Worm (Caenorhabditis elegans) whole organism, L2 larva: ENCODE data around the gene fem-3.

Experiments
- C34F6.9 ChIP-seq: fragments of 150-350 bp; optimal IDR thresholded peaks from 2 replicates; lab custom pipeline; 2014; ENCODE audit warnings: missing biosample characterization, missing genetic modification characterization
- F13H6.1 ChIP-seq: sonication (generic microtip); optimal IDR thresholded peaks from 2 replicates; lab custom pipeline; 2016; ENCODE audit warnings: missing genetic modification characterization, missing compliant biosample characterization
- R02D3.7 ChIP-seq: fragments of 150-350 bp; optimal IDR thresholded peaks from 2 replicates; lab custom pipeline; 2014; ENCODE audit warnings: missing biosample characterization, missing genetic modification characterization
- Y55F3AM.14 ChIP-seq: fragments of 200-800 bp; sonication (Bioruptor generic); optimal IDR thresholded peaks from 2 replicates; lab custom pipeline; 2018; ENCODE audit warnings: mild to moderate bottlenecking, missing genetic modification characterization, missing compliant biosample characterization
- ZK546.5 ChIP-seq: sonication (generic microtip); optimal IDR thresholded peaks from 2 replicates; lab custom pipeline; 2017; ENCODE audit warnings: missing biosample characterization, missing genetic modification characterization
- alr-1 ChIP-seq: fragments of 150-350 bp; optimal IDR thresholded peaks from 2 replicates; lab custom pipeline; 2014; ENCODE audit warnings: missing biosample characterization, missing genetic modification characterization
- ama-1 ChIP-seq: fragments of 150-350 bp; optimal IDR thresholded peaks from 2 replicates; lab custom pipeline; 2018; ENCODE audit warnings: inconsistent platforms
- blmp-1 ChIP-seq: sonication (generic microtip); optimal IDR thresholded peaks from 2 replicates; lab custom pipeline; 2017; ENCODE audit warnings: missing genetic modification characterization, mild to moderate bottlenecking, missing compliant biosample characterization, antibody characterized with exemption, moderate library complexity; ENCODE audit not compliant: insufficient read depth
- ceh-16 ChIP-seq: fragments of 150-350 bp; optimal IDR thresholded peaks from 2 replicates; lab custom pipeline; 2014; ENCODE audit warnings: missing biosample characterization, missing genetic modification characterization
- ceh-82 ChIP-seq: fragments of 150-350 bp; optimal IDR thresholded peaks from 2 replicates; lab custom pipeline; 2014; ENCODE audit warnings: missing biosample characterization, missing genetic modification characterization
- crh-2 ChIP-seq: sonication (generic microtip); optimal IDR thresholded peaks from 2 replicates; lab custom pipeline; 2017; ENCODE audit warnings: missing biosample characterization, missing genetic modification characterization
- dmd-4 ChIP-seq: sonication (generic microtip); optimal IDR thresholded peaks from 2 replicates; lab custom pipeline; 2017; ENCODE audit warnings: missing biosample characterization, missing genetic modification characterization
- egl-27 ChIP-seq: sonication (generic microtip); optimal IDR thresholded peaks from 3 replicates; lab custom pipeline; 2017; ENCODE audit warnings: missing biosample characterization, missing genetic modification reagents, missing genetic modification characterization
- elt-3 ChIP-seq: sonication (generic microtip); optimal IDR thresholded peaks from 2 replicates; lab custom pipeline; 2017; ENCODE audit warnings: missing biosample characterization, missing genetic modification characterization
- fos-1 ChIP-seq: fragments of 150-350 bp; optimal IDR thresholded peaks from 2 replicates; lab custom pipeline; 2014; ENCODE audit warnings: missing biosample characterization, missing genetic modification characterization
- gmeb-1 ChIP-seq: fragments of 150-350 bp; optimal IDR thresholded peaks from 2 replicates; lab custom pipeline; 2014; ENCODE audit warnings: missing biosample characterization, missing genetic modification characterization
- lin-13 ChIP-seq: fragments of 150-350 bp; optimal IDR thresholded peaks from 2 replicates; lab custom pipeline; 2014; ENCODE audit warnings: missing biosample characterization, missing genetic modification reagents, missing genetic modification characterization
- lin-39 ChIP-seq: fragments of 150-350 bp; optimal IDR thresholded peaks from 2 replicates; lab custom pipeline; 2014; ENCODE audit warnings: missing biosample characterization, missing genetic modification reagents, missing genetic modification characterization
- lsy-2 ChIP-seq, 2 experiments: fragments of 150-350 bp in 1 of 2; sonication (generic microtip) in 1 of 2; optimal IDR thresholded peaks; 2 replicates each; lab custom pipeline; 2014 to 2017; ENCODE audit warnings: missing biosample characterization in 2 of 2, missing genetic modification characterization in 2 of 2
- mab-5 ChIP-seq: fragments of 150-350 bp; optimal IDR thresholded peaks from 2 replicates; lab custom pipeline; 2014; ENCODE audit warnings: missing biosample characterization, missing genetic modification characterization
- mbf-1 ChIP-seq: sonication (generic microtip); optimal IDR thresholded peaks from 2 replicates; lab custom pipeline; 2017; ENCODE audit warnings: missing biosample characterization, missing genetic modification characterization
- mdl-1 ChIP-seq, 2 experiments: fragments of 150-350 bp in 1 of 2; sonication (generic microtip) in 1 of 2; optimal IDR thresholded peaks; 2 replicates each; lab custom pipeline; 2017; ENCODE audit warnings: missing biosample characterization in 2 of 2, missing genetic modification characterization in 2 of 2
- nhr-10 ChIP-seq: sonication (generic microtip); optimal IDR thresholded peaks from 2 replicates; lab custom pipeline; 2017; ENCODE audit warnings: missing biosample characterization, missing genetic modification characterization
- nhr-11 ChIP-seq: fragments of 150-350 bp; optimal IDR thresholded peaks from 2 replicates; lab custom pipeline; 2014; ENCODE audit warnings: missing biosample characterization, missing genetic modification characterization
- nhr-12 ChIP-seq: fragments of 150-350 bp; optimal IDR thresholded peaks from 2 replicates; lab custom pipeline; 2014; ENCODE audit warnings: missing biosample characterization, missing genetic modification characterization
- nhr-129 ChIP-seq: fragments of 150-350 bp; optimal IDR thresholded peaks from 2 replicates; lab custom pipeline; 2014; ENCODE audit warnings: missing biosample characterization, missing genetic modification characterization
- nhr-21 ChIP-seq: fragments of 150-350 bp; optimal IDR thresholded peaks from 2 replicates; lab custom pipeline; 2014; ENCODE audit warnings: missing biosample characterization, missing genetic modification characterization
- nhr-23 ChIP-seq: fragments of 150-350 bp; optimal IDR thresholded peaks from 2 replicates; lab custom pipeline; 2014; ENCODE audit warnings: missing biosample characterization, missing genetic modification reagents, missing genetic modification characterization
- nhr-237 ChIP-seq: fragments of 150-350 bp; optimal IDR thresholded peaks from 2 replicates; lab custom pipeline; 2014; ENCODE audit warnings: missing biosample characterization, missing genetic modification characterization
- nhr-25 ChIP-seq: fragments of 150-350 bp; sonication (generic microtip); optimal IDR thresholded peaks from 3 replicates; lab custom pipeline; 2014; ENCODE audit warnings: missing biosample characterization, missing genetic modification characterization
- nhr-6 ChIP-seq: fragments of 150-350 bp; optimal IDR thresholded peaks from 2 replicates; lab custom pipeline; 2014; ENCODE audit warnings: missing biosample characterization, missing genetic modification characterization
- nhr-77 ChIP-seq: fragments of 150-350 bp; optimal IDR thresholded peaks from 2 replicates; lab custom pipeline; 2014; ENCODE audit warnings: missing biosample characterization, missing genetic modification characterization
- peb-1 ChIP-seq: fragments of 150-350 bp; optimal IDR thresholded peaks from 2 replicates; lab custom pipeline; 2014; ENCODE audit warnings: missing biosample characterization, missing genetic modification characterization
- sem-4 ChIP-seq: fragments of 150-350 bp; optimal IDR thresholded peaks from 2 replicates; lab custom pipeline; 2014; ENCODE audit warnings: missing biosample characterization, missing genetic modification reagents, missing genetic modification characterization
- skn-1 ChIP-seq: sonication (generic microtip); optimal IDR thresholded peaks from 2 replicates; lab custom pipeline; 2017; ENCODE audit warnings: missing biosample characterization, missing genetic modification characterization
- sma-3 ChIP-seq: sonication (generic microtip); optimal IDR thresholded peaks from 2 replicates; lab custom pipeline; 2016; ENCODE audit warnings: missing genetic modification reagents, missing genetic modification characterization, missing compliant biosample characterization
- sma-9 ChIP-seq, 2 experiments: fragments of 150-350 bp in 1 of 2; sonication (generic microtip) in 1 of 2; optimal IDR thresholded peaks; 2 replicates each; lab custom pipeline; 2014 to 2016; ENCODE audit warnings: missing genetic modification characterization in 2 of 2, mild to moderate bottlenecking in 1 of 2, missing biosample characterization in 1 of 2, missing compliant biosample characterization in 1 of 2, missing genetic modification reagents in 1 of 2, moderate library complexity in 1 of 2
- snpc-4 ChIP-seq: fragments of 150-350 bp; optimal IDR thresholded peaks from 2 replicates; lab custom pipeline; 2014; ENCODE audit warnings: missing biosample characterization, missing genetic modification characterization
- unc-39 ChIP-seq: fragments of 150-350 bp; optimal IDR thresholded peaks from 2 replicates; lab custom pipeline; 2014; ENCODE audit warnings: missing biosample characterization, missing genetic modification characterization
- unc-55 ChIP-seq: fragments of 150-350 bp; sonication (generic microtip); optimal IDR thresholded peaks from 3 replicates; lab custom pipeline; 2014; ENCODE audit warnings: missing biosample characterization, missing genetic modification reagents, missing genetic modification characterization
- unc-62 ChIP-seq: fragments of 150-350 bp; optimal IDR thresholded peaks from 2 replicates; lab custom pipeline; 2014; ENCODE audit warnings: missing biosample characterization, missing genetic modification reagents, missing genetic modification characterization
- zag-1 ChIP-seq: fragments of 150-350 bp; optimal IDR thresholded peaks from 2 replicates; lab custom pipeline; 2014; ENCODE audit warnings: missing biosample characterization, missing genetic modification characterization
- ztf-1 ChIP-seq: fragments of 200-800 bp; sonication (Bioruptor generic); conservative IDR thresholded peaks from 2 replicates; pipeline ENCODE4 v1.3.6; 2022; ENCODE audit warnings: missing genetic modification characterization, missing compliant biosample characterization
- ztf-4 ChIP-seq: fragments of 150-350 bp; optimal IDR thresholded peaks from 2 replicates; lab custom pipeline; 2014; ENCODE audit warnings: missing biosample characterization, missing genetic modification characterization

fem-3 gene

ce11 chrIV:9074244-9074723, 30.5 kb upstream of the fem-3 start, which contains the start of gene mppb-1 (continued):
- TF ChIP-seq nhr-237 (tag; lab: Kevin White, UChicago) (no peak), ztf-4 (peak; percentile 67), mbf-1 (no peak), sma-3 (GFP tag; lab: Kevin White, UChicago) (peak; percentile 87), gmeb-1 (tag; lab: Kevin White, UChicago) (peak; percentile 96), C34F6.9 (peak; percentile 85), nhr-10 (tag; lab: Kevin White, UChicago) (no peak), lin-39 (tag; lab: Kevin White, UChicago) (no peak), unc-62 (GFP tag; lab: Kevin White, UChicago) (no peak), nhr-77 (tag; lab: Kevin White, UChicago) (no peak), ztf-1 (GFP tag; lab: Robert Waterston, UW) (no peak), nhr-23 (no peak), R02D3.7 (tag; lab: Kevin White, UChicago) (no peak), skn-1 (tag; lab: Kevin White, UChicago) (peak; percentile 18), ceh-16 (tag; lab: Kevin White, UChicago) (no peak), alr-1 (tag; lab: Kevin White, UChicago) (no peak), nhr-11 (tag; lab: Kevin White, UChicago) (no peak), egl-27 (tag; lab: Kevin White, UChicago) (peak; percentile 1), zag-1 (tag; lab: Kevin White, UChicago) (peak; percentile 28), ceh-82 (no peak), snpc-4 (tag; lab: Kevin White, UChicago) (peak; percentile 23), fos-1 (tag; lab: Kevin White, UChicago) (peak; percentile 51)

ce11 chrIV:9078469-9078868, 26.3 kb upstream of the fem-3 start, which contains the start of gene mans-4:
mans-4 (minus strand) TSS chrIV:9078569.
- no peak for TF ChIP-seq dmd-4 (tag; lab: Kevin White, UChicago)
- TF ChIP-seq lin-39 (tag; lab: Kevin White, UChicago) = no peak
- TF ChIP-seq snpc-4 (tag; lab: Kevin White, UChicago) = no peak
- TF ChIP-seq mab-5 (tag; lab: Kevin White, UChicago) = no peak
- no peak for TF ChIP-seq ama-1 (lab: Kevin White, UChicago)
- TF ChIP-seq crh-2 (tag; lab: Kevin White, UChicago) = no peak
- TF ChIP-seq nhr-23 = no peak
- no peak for TF ChIP-seq ceh-82
- TF ChIP-seq ceh-16 (tag; lab: Kevin White, UChicago) = no peak
- no peak for TF ChIP-seq sma-3 (GFP tag; lab: Kevin White, UChicago)
- no peak for TF ChIP-seq zag-1 (tag; lab: Kevin White, UChicago)
- no peak for TF ChIP-seq mdl-1 (tag; optimal IDR thresholded peaks at IDR 0.05; lab: Kevin White, UChicago)
- no peak for TF ChIP-seq nhr-12

ce11 chrIV:9079330-9079729, 25.4 kb upstream of the fem-3 start:
- TF ChIP-seq nhr-129 (tag; lab: Kevin White, UChicago) (peak; percentile 36), sem-4 (no peak), lin-13 (GFP tag; lab: Kevin White, UChicago) (no peak), lsy-2 (tag; optimal IDR thresholded peaks at IDR 0.05; lab: Kevin White, UChicago) (peak in 1 of 2 experiments; percentile 26), ztf-4 (no peak), ama-1 (lab: Kevin White, UChicago) (no peak), C34F6.9 (peak; percentile 11), sma-9 (GFP tag; optimal IDR thresholded peaks at IDR 0.05; lab: Kevin White, UChicago) (peak; percentile 19), sma-9 (tag; optimal IDR thresholded peaks at IDR 0.05; lab: Kevin White, UChicago) (no peak)

ce11 chrIV:9080201-9080600, 24.6 kb upstream of the fem-3 start:
- TF ChIP-seq zag-1 (tag; lab: Kevin White, UChicago) = no peak
- no peak for TF ChIP-seq blmp-1 (tag; lab: Kevin White, UChicago)
- TF ChIP-seq nhr-12 = no peak
- TF ChIP-seq nhr-21 (tag; lab: Kevin White, UChicago) = no peak
- no peak for TF ChIP-seq alr-1 (tag; lab: Kevin White, UChicago)
- TF ChIP-seq unc-39 = no peak
- no peak for TF ChIP-seq nhr-10 (tag; lab: Kevin White, UChicago)
- no peak for TF ChIP-seq ceh-82
- no peak for TF ChIP-seq lin-13 (GFP tag; lab: Kevin White, UChicago)
- peak; percentile 70 for TF ChIP-seq F13H6.1 (tag; lab: Kevin White, UChicago)
- TF ChIP-seq nhr-237 (tag; lab: Kevin White, UChicago) = no peak
- no peak for TF ChIP-seq nhr-25 (tag; lab: Kevin White, UChicago)
- TF ChIP-seq elt-3 (tag; lab: Kevin White, UChicago) = no peak
- TF ChIP-seq unc-55 (GFP tag; lab: Kevin White, UChicago) = no peak
- TF ChIP-seq crh-2 (tag; lab: Kevin White, UChicago) = no peak
- no peak for TF ChIP-seq nhr-6 (tag; lab: Kevin White, UChicago)
- TF ChIP-seq mdl-1 (tag; optimal IDR thresholded peaks at IDR 0.05; lab: Kevin White, UChicago) = no peak
- no peak for TF ChIP-seq mab-5 (tag; lab: Kevin White, UChicago)
- TF ChIP-seq fos-1 (tag; lab: Kevin White, UChicago) = no peak
- TF ChIP-seq peb-1 (tag; lab: Kevin White, UChicago) = no peak
- peak; percentile 50 for TF ChIP-seq nhr-129 (tag; lab: Kevin White, UChicago)
- TF ChIP-seq ZK546.5 (tag; lab: Kevin White, UChicago) = no peak
- TF ChIP-seq ceh-16 (tag; lab: Kevin White, UChicago) = no peak
- TF ChIP-seq Y55F3AM.14 (GFP tag; lab: Kevin White, UChicago) = no peak
- no peak for TF ChIP-seq unc-62 (GFP tag; lab: Kevin White, UChicago)
- no peak for TF ChIP-seq nhr-11 (tag; lab: Kevin White, UChicago)
- no peak for TF ChIP-seq sem-4
- TF ChIP-seq nhr-23 = no peak
- peak; percentile 52 for TF ChIP-seq sma-9 (GFP tag; optimal IDR thresholded peaks at IDR 0.05; lab: Kevin White, UChicago)
- TF ChIP-seq sma-9 (tag; optimal IDR thresholded peaks at IDR 0.05; lab: Kevin White, UChicago) = no peak
- no peak for TF ChIP-seq dmd-4 (tag; lab: Kevin White, UChicago)
